Fruit fly (Drosophila melanogaster) whole organism, embryonic: ENCODE measurements around the gene CG31633.

Experiments
- Asciz ChIP-seq: fragments of 200-800 bp; sonication (Bioruptor generic); optimal IDR thresholded peaks from 2 replicates; lab custom pipeline; 2017; ENCODE audit warnings: missing biosample characterization, mild to moderate bottlenecking, missing genetic modification characterization, missing genetic modification reagents
- BEAF-32 ChIP-seq: fragments of 200-800 bp; sonication (Bioruptor generic); optimal IDR thresholded peaks from 3 replicates; lab custom pipeline; 2017; ENCODE audit warnings: missing biosample characterization, missing genetic modification characterization, mild to moderate bottlenecking, moderate library complexity, missing genetic modification reagents
- CG10209 ChIP-seq: fragments of 200-800 bp; sonication (Bioruptor generic); optimal IDR thresholded peaks from 3 replicates; lab custom pipeline; 2017; ENCODE audit warnings: missing biosample characterization, mild to moderate bottlenecking, missing genetic modification characterization, missing genetic modification reagents
- CG10462 ChIP-seq: fragments of 200-800 bp; sonication (Bioruptor generic); optimal IDR thresholded peaks from 2 replicates; lab custom pipeline; 2016; ENCODE audit warnings: missing biosample characterization, missing genetic modification characterization
- CG10979 ChIP-seq: fragments of 200-800 bp; sonication (Bioruptor generic); optimal IDR thresholded peaks from 2 replicates; lab custom pipeline; 2018; ENCODE audit warnings: missing biosample characterization, mild to moderate bottlenecking, missing genetic modification characterization, moderate library complexity
- CG12071 ChIP-seq: fragments of 200-800 bp; sonication (Bioruptor generic); optimal IDR thresholded peaks from 3 replicates; lab custom pipeline; 2018; ENCODE audit warnings: missing biosample characterization, mild to moderate bottlenecking, missing genetic modification characterization
- CG1233 ChIP-seq: fragments of 200-800 bp; sonication (Bioruptor generic); optimal IDR thresholded peaks from 4 replicates; lab custom pipeline; 2018; ENCODE audit warnings: missing biosample characterization, mild to moderate bottlenecking, missing genetic modification characterization
- CG12942 ChIP-seq: fragments of 200-800 bp; sonication (Bioruptor generic); optimal IDR thresholded peaks from 3 replicates; lab custom pipeline; 2016; ENCODE audit warnings: missing biosample characterization, missing genetic modification characterization
- CG15479 ChIP-seq: fragments of 200-800 bp; sonication (Bioruptor generic); optimal IDR thresholded peaks from 3 replicates; lab custom pipeline; 2019; ENCODE audit warnings: missing biosample characterization, mild to moderate bottlenecking, missing genetic modification characterization, moderate library complexity
- CG15696 ChIP-seq: fragments of 200-800 bp; sonication (Bioruptor generic); optimal IDR thresholded peaks from 2 replicates; lab custom pipeline; 2019; ENCODE audit warnings: missing biosample characterization, mild to moderate bottlenecking, missing genetic modification characterization, moderate library complexity
- CG1647 ChIP-seq: fragments of 200-800 bp; sonication (Bioruptor generic); optimal IDR thresholded peaks from 3 replicates; lab custom pipeline; 2016; ENCODE audit warnings: missing biosample characterization, missing genetic modification characterization
- CG16863 ChIP-seq: fragments of 200-800 bp; sonication (Bioruptor generic); optimal IDR thresholded peaks from 3 replicates; lab custom pipeline; 2016; ENCODE audit warnings: missing biosample characterization, missing genetic modification characterization
- CG17328 ChIP-seq: fragments of 200-800 bp; sonication (Bioruptor generic); IDR thresholded peaks from 2 replicates; pipeline ENCODE4 v1.3.6; 2022; ENCODE audit warnings: missing biosample characterization, missing genetic modification characterization
- CG17359 ChIP-seq: fragments of 200-800 bp; sonication (Bioruptor generic); optimal IDR thresholded peaks from 3 replicates; lab custom pipeline; 2018; ENCODE audit warnings: missing biosample characterization, mild to moderate bottlenecking, missing genetic modification characterization, moderate library complexity
- CG1792 ChIP-seq: fragments of 200-800 bp; sonication (Bioruptor generic); optimal IDR thresholded peaks from 2 replicates; lab custom pipeline; 2016; ENCODE audit warnings: missing biosample characterization, missing genetic modification characterization
- CG2116 ChIP-seq: fragments of 200-800 bp; sonication (Bioruptor generic); optimal IDR thresholded peaks from 3 replicates; lab custom pipeline; 2018; ENCODE audit warnings: missing biosample characterization, mild to moderate bottlenecking, missing genetic modification characterization
- CG30431 ChIP-seq: fragments of 200-800 bp; sonication (Bioruptor generic); optimal IDR thresholded peaks from 2 replicates; lab custom pipeline; 2017; ENCODE audit warnings: missing biosample characterization, missing genetic modification characterization
- CG3726 ChIP-seq: fragments of 200-800 bp; sonication (Bioruptor generic); IDR thresholded peaks from 3 replicates; pipeline ENCODE4, ENCODE4 v1.3.6; 2022; ENCODE audit warnings: missing biosample characterization, missing genetic modification characterization
- CG4282 ChIP-seq: fragments of 200-800 bp; sonication (Bioruptor generic); optimal IDR thresholded peaks from 2 replicates; lab custom pipeline; 2016; ENCODE audit warnings: missing biosample characterization, missing genetic modification characterization
- CG7271 ChIP-seq: fragments of 200-800 bp; sonication (Bioruptor generic); optimal IDR thresholded peaks from 2 replicates; lab custom pipeline; 2018; ENCODE audit warnings: missing biosample characterization, mild to moderate bottlenecking, missing genetic modification characterization, moderate library complexity
- CG7357 ChIP-seq: fragments of 200-800 bp; sonication (Bioruptor generic); IDR thresholded peaks from 3 replicates; pipeline ENCODE4 v1.3.6; 2022; ENCODE audit warnings: missing biosample characterization, missing genetic modification characterization
- CG7556 ChIP-seq: fragments of 200-800 bp; sonication (Bioruptor generic); optimal IDR thresholded peaks from 2 replicates; lab custom pipeline; 2017; ENCODE audit warnings: missing biosample characterization, mild to moderate bottlenecking, missing genetic modification characterization
- CG8089 ChIP-seq: fragments of 200-800 bp; sonication (Bioruptor generic); optimal IDR thresholded peaks from 3 replicates; lab custom pipeline; 2016; ENCODE audit warnings: missing biosample characterization, missing genetic modification characterization
- CG8478 ChIP-seq: fragments of >200 bp; optimal IDR thresholded peaks from 2 replicates; lab custom pipeline; 2018
- CG8924 ChIP-seq: fragments of 200-800 bp; optimal IDR thresholded peaks from 3 replicates; lab custom pipeline; 2019; ENCODE audit warnings: missing biosample characterization, mild to moderate bottlenecking, missing genetic modification characterization, moderate library complexity
- Fer1 ChIP-seq: fragments of 200-800 bp; sonication (Bioruptor generic); optimal IDR thresholded peaks from 2 replicates; lab custom pipeline; 2017; ENCODE audit warnings: missing biosample characterization, mild to moderate bottlenecking, missing genetic modification characterization
- GATAe ChIP-seq: fragments of 200-800 bp; sonication (Bioruptor generic); conservative IDR thresholded peaks from 2 replicates; pipeline ENCODE4 v1.3.6; 2022; ENCODE audit warnings: missing biosample characterization, missing genetic modification characterization
- Hand ChIP-seq: fragments of 200-800 bp; sonication (Bioruptor generic); optimal IDR thresholded peaks from 2 replicates; lab custom pipeline; 2017; ENCODE audit warnings: mild to moderate bottlenecking, missing biosample characterization, missing genetic modification reagents, missing genetic modification characterization
- HmgD ChIP-seq: fragments of 200-800 bp; sonication (Bioruptor generic); optimal IDR thresholded peaks from 3 replicates; lab custom pipeline; 2016; ENCODE audit warnings: missing biosample characterization, missing genetic modification characterization
- Hr51 ChIP-seq, 2 experiments: fragments of 200-800 bp; sonication (Bioruptor generic); optimal IDR thresholded peaks; 2 replicates in 1 of 2; 3 replicates in 1 of 2; lab custom pipeline; 2016 to 2018; ENCODE audit warnings: missing biosample characterization in 2 of 2, missing genetic modification characterization in 2 of 2, mild to moderate bottlenecking in 1 of 2, moderate library complexity in 1 of 2
- Meics ChIP-seq: fragments of 200-800 bp; sonication (Bioruptor generic); optimal IDR thresholded peaks from 2 replicates; lab custom pipeline; 2017; ENCODE audit warnings: missing biosample characterization, mild to moderate bottlenecking, missing genetic modification characterization
- Nf-YB ChIP-seq: fragments of 200-800 bp; sonication (Bioruptor generic); optimal IDR thresholded peaks from 3 replicates; lab custom pipeline; 2019; ENCODE audit warnings: missing biosample characterization, mild to moderate bottlenecking, missing genetic modification characterization, moderate library complexity
- Sin3A ChIP-seq: fragments of >200 bp; optimal IDR thresholded peaks from 2 replicates; lab custom pipeline; 2018
- Xrp1 ChIP-seq: fragments of 200-800 bp; sonication (Bioruptor generic); IDR thresholded peaks from 2 replicates; pipeline ENCODE4 v1.3.6; 2022; ENCODE audit warnings: missing biosample characterization, missing genetic modification characterization
- ac ChIP-seq: fragments of 200-800 bp; sonication (Bioruptor generic); optimal IDR thresholded peaks from 3 replicates; lab custom pipeline; 2017; ENCODE audit warnings: missing biosample characterization, mild to moderate bottlenecking, missing genetic modification characterization
- amos ChIP-seq: fragments of 200-800 bp; sonication (Bioruptor generic); IDR thresholded peaks from 2 replicates; pipeline ENCODE4 v1.3.6; 2022; ENCODE audit warnings: missing biosample characterization, missing genetic modification characterization; ENCODE audit not compliant: partially characterized antibody
- ap ChIP-seq: fragments of 200-800 bp; sonication (Bioruptor generic); IDR thresholded peaks from 2 replicates; pipeline ENCODE4 v1.3.6; 2022; ENCODE audit warnings: missing biosample characterization, missing genetic modification characterization
- ci ChIP-seq: fragments of 200-800 bp; sonication (Bioruptor generic); IDR thresholded peaks from 3 replicates; pipeline ENCODE4 v1.3.6; 2022; ENCODE audit warnings: missing biosample characterization, missing genetic modification characterization
- dmrt11E ChIP-seq: fragments of 200-800 bp; sonication (Bioruptor generic); optimal IDR thresholded peaks from 3 replicates; lab custom pipeline; 2018; ENCODE audit warnings: missing biosample characterization, mild to moderate bottlenecking, missing genetic modification characterization, moderate library complexity
- dpn ChIP-seq, 2 experiments: fragments of 200-800 bp; sonication (Bioruptor generic); optimal IDR thresholded peaks; 3 replicates each; lab custom pipeline; 2016; ENCODE audit warnings: missing biosample characterization in 2 of 2, missing genetic modification characterization in 2 of 2
- gcm ChIP-seq: fragments of 200-800 bp; sonication (Bioruptor generic); optimal IDR thresholded peaks from 2 replicates; lab custom pipeline; 2019; ENCODE audit warnings: missing biosample characterization, mild to moderate bottlenecking, missing genetic modification characterization, moderate library complexity
- gsb ChIP-seq: fragments of 200-800 bp; sonication (Bioruptor generic); IDR thresholded peaks from 2 replicates; pipeline ENCODE4 v1.3.6; 2022; ENCODE audit warnings: missing biosample characterization, missing genetic modification characterization
- ind ChIP-seq: fragments of 200-800 bp; sonication (Bioruptor generic); optimal IDR thresholded peaks from 3 replicates; lab custom pipeline; 2016; ENCODE audit warnings: missing biosample characterization, missing genetic modification characterization
- insv ChIP-seq, 2 experiments: fragments of 200-800 bp; sonication (Bioruptor generic); optimal IDR thresholded peaks; 3 replicates each; lab custom pipeline; 2016 to 2018; ENCODE audit warnings: missing biosample characterization in 2 of 2, missing genetic modification characterization in 2 of 2
- kni ChIP-seq: fragments of 200-800 bp; sonication (Bioruptor generic); optimal IDR thresholded peaks from 3 replicates; lab custom pipeline; 2017; ENCODE audit warnings: mild to moderate bottlenecking, missing biosample characterization, missing genetic modification reagents, missing genetic modification characterization
- lilli ChIP-seq: fragments of 200-800 bp; sonication (Bioruptor generic); optimal IDR thresholded peaks from 3 replicates; lab custom pipeline; 2016; ENCODE audit warnings: missing biosample characterization, missing genetic modification characterization
- ranshi ChIP-seq: fragments of 200-800 bp; sonication (Bioruptor generic); IDR thresholded peaks from 2 replicates; pipeline ENCODE4 v1.3.6; 2022; ENCODE audit warnings: missing biosample characterization, missing genetic modification characterization
- sc ChIP-seq, 3 experiments: fragments of >200 bp in 2 of 3; fragments of 200-800 bp in 1 of 3; sonication (Bioruptor generic) in 1 of 3; optimal IDR thresholded peaks; 2 replicates in 2 of 3; 3 replicates in 1 of 3; lab custom pipeline; 2017; ENCODE audit warnings: mild to moderate bottlenecking in 1 of 3, missing biosample characterization in 1 of 3, missing genetic modification characterization in 1 of 3, missing genetic modification reagents in 1 of 3
- twi ChIP-seq: fragments of 200-800 bp; optimal IDR thresholded peaks from 2 replicates; lab custom pipeline; 2019; ENCODE audit warnings: missing biosample characterization, mild to moderate bottlenecking, missing genetic modification characterization, moderate library complexity
- unc-4 ChIP-seq: fragments of 200-800 bp; sonication (Bioruptor generic); IDR thresholded peaks from 2 replicates; pipeline ENCODE4 v1.3.6; 2022; ENCODE audit warnings: missing biosample characterization, missing genetic modification characterization; ENCODE audit not compliant: partially characterized antibody

The CG31633 gene

DNA sequence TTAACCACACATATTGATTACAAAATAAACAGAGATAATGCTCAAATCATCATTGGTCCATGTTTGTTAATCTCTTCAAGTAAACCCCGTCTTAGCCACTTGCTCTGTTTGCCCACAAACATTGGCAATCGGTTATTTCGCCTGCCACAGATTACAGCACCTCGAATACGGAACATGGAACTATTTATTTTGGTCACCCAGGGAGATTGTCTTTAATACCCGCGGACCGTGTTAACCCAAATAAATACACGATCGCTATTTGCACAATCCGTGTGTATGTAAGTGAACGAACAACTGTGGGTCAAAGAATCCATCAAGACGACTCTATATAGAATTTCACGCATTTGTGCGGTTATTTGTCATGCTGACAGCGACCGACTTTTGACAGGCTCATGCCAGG lies 44.6 kb upstream of the CG31633 start (continued):
- TF ChIP-seq unc-4 (GFP tag; lab: Robert Waterston, UW) (no peak), CG10979 (tag; lab: Kevin White, UChicago) (peak; percentile 2), BEAF-32 (GFP tag; lab: Kevin White, UChicago) (no peak), gsb (GFP tag; lab: Robert Waterston, UW) (no peak), CG7271 (tag; lab: Kevin White, UChicago) (peak; percentile 80), CG4282 (GFP tag; lab: Kevin White, UChicago) (no peak), Hr51 (GFP tag; optimal IDR thresholded peaks at IDR 0.05; lab: Kevin White, UChicago) (peak in 1 of 2 experiments; percentile 15), ci (GFP tag; lab: Robert Waterston, UW) (peak; percentile 67; the same call in 2 of the 3 replicates), gcm (GFP tag; lab: Kevin White, UChicago) (peak; percentile 17), Fer1 (no peak), CG10462 (GFP tag; lab: Kevin White, UChicago) (peak; percentile 28), dpn (GFP tag; optimal IDR thresholded peaks at IDR 0.05; lab: Kevin White, UChicago) (peak in 1 of 2 experiments; percentile 11), Sin3A (lab: Kevin White, UChicago) (no peak), CG15479 (GFP tag; lab: Kevin White, UChicago) (peak; percentile 91), CG2116 (GFP tag; lab: Kevin White, UChicago) (peak; percentile 22), CG8089 (peak; percentile 66), CG3726 (no peak), CG17328 (GFP tag; lab: Robert Waterston, UW) (0 out of 2 replicates have a peak, but pooled peaks have one; percentile 27), CG12071 (no peak), CG17359 (tag; lab: Kevin White, UChicago) (no peak), CG1792 (GFP tag; lab: Kevin White, UChicago) (peak; percentile 44), twi (tag; lab: Kevin White, UChicago) (peak; percentile 43), ap (no peak), ac (GFP tag; lab: Kevin White, UChicago) (peak; percentile 93), CG16863 (GFP tag; lab: Kevin White, UChicago) (peak; percentile 21), CG8924 (tag; lab: Kevin White, UChicago) (peak; percentile 71), GATAe (GFP tag; lab: Robert Waterston, UW) (no peak), CG30431 (peak; percentile 2), CG10209 (GFP tag; lab: Kevin White, UChicago) (peak; percentile 64), Hand (GFP tag; lab: Kevin White, UChicago) (no peak), Meics (no peak), CG8478 (lab: Kevin White, UChicago) (no peak), CG15696 (tag; lab: Kevin White, UChicago) (peak; percentile 91), CG1647 (GFP tag; lab: Kevin White, UChicago) (no peak), kni (GFP tag; lab: Kevin White, UChicago) (peak; percentile 3), Xrp1 (GFP tag; lab: Robert Waterston, UW) (peak; percentile 77), CG7556 (peak; percentile 20), Nf-YB (GFP tag; lab: Kevin White, UChicago) (peak; percentile 37), CG1233 (GFP tag; lab: Kevin White, UChicago) (peak; percentile 60), ranshi (GFP tag; lab: Robert Waterston, UW) (no peak), CG7357 (GFP tag; lab: Robert Waterston, UW) (no peak), lilli (no peak), HmgD (no peak), Asciz (peak; percentile 36), insv (GFP tag; optimal IDR thresholded peaks at IDR 0.05; lab: Kevin White, UChicago) (peak in 1 of 2 experiments; percentile 20), amos (GFP tag; lab: Robert Waterston, UW) (no peak), dmrt11E (tag; lab: Kevin White, UChicago) (peak; percentile 77), ind (no peak), sc (optimal IDR thresholded peaks at IDR 0.05; lab: Kevin White, UChicago) (no peak), sc (GFP tag; optimal IDR thresholded peaks at IDR 0.05; lab: Kevin White, UChicago) (peak; percentile 67), CG12942 (GFP tag; lab: Kevin White, UChicago) (peak; percentile 12)
